Fruit fly (Drosophila melanogaster) whole organism, embryonic: ENCODE results near the gene CG17270.

Experiments used
- Bteb2 ChIP-seq: fragments of 200-800 bp; sonication (Bioruptor generic); optimal IDR thresholded peaks from 2 replicates; lab custom pipeline; 2016; ENCODE audit warnings: missing biosample characterization, missing genetic modification characterization
- CG10366 ChIP-seq: fragments of 200-800 bp; sonication (Bioruptor generic); IDR thresholded peaks from 2 replicates; pipeline ENCODE4 v1.3.6; 2022; ENCODE audit warnings: missing biosample characterization, missing genetic modification characterization
- CG10654 ChIP-seq: fragments of 200-800 bp; sonication (Bioruptor generic); optimal IDR thresholded peaks from 2 replicates; lab custom pipeline; 2016; ENCODE audit warnings: missing biosample characterization, missing genetic modification characterization
- CG1233 ChIP-seq: fragments of 200-800 bp; sonication (Bioruptor generic); optimal IDR thresholded peaks from 4 replicates; lab custom pipeline; 2018; ENCODE audit warnings: missing biosample characterization, mild to moderate bottlenecking, missing genetic modification characterization
- CG12391 ChIP-seq: fragments of 200-800 bp; sonication (Bioruptor generic); optimal IDR thresholded peaks from 3 replicates; lab custom pipeline; 2018; ENCODE audit warnings: missing biosample characterization, mild to moderate bottlenecking, missing genetic modification characterization, moderate library complexity
- CG14441 ChIP-seq: fragments of 200-800 bp; sonication (Bioruptor generic); IDR thresholded peaks from 2 replicates; pipeline ENCODE4 v1.3.6; 2022; ENCODE audit warnings: missing biosample characterization, missing genetic modification characterization
- CG15514 ChIP-seq: fragments of 200-800 bp; sonication (Bioruptor generic); optimal IDR thresholded peaks from 3 replicates; lab custom pipeline; 2017; ENCODE audit warnings: missing biosample characterization, missing genetic modification characterization, mild to moderate bottlenecking, moderate library complexity, missing genetic modification reagents
- CG16813 ChIP-seq: fragments of 200-800 bp; sonication (Bioruptor generic); IDR thresholded peaks from 3 replicates; pipeline ENCODE4 v1.3.6; 2022; ENCODE audit warnings: missing biosample characterization, missing genetic modification characterization; ENCODE audit not compliant: partially characterized antibody
- CG17359 ChIP-seq: fragments of 200-800 bp; sonication (Bioruptor generic); optimal IDR thresholded peaks from 3 replicates; lab custom pipeline; 2018; ENCODE audit warnings: missing biosample characterization, mild to moderate bottlenecking, missing genetic modification characterization, moderate library complexity
- CG2116 ChIP-seq: fragments of 200-800 bp; sonication (Bioruptor generic); optimal IDR thresholded peaks from 3 replicates; lab custom pipeline; 2018; ENCODE audit warnings: missing biosample characterization, mild to moderate bottlenecking, missing genetic modification characterization
- CG2129 ChIP-seq: fragments of 200-800 bp; sonication (Bioruptor generic); IDR thresholded peaks from 2 replicates; pipeline ENCODE4 v1.3.6; 2022; ENCODE audit warnings: missing biosample characterization, missing genetic modification characterization; ENCODE audit not compliant: partially characterized antibody
- CG2202 ChIP-seq: fragments of 200-800 bp; sonication (Bioruptor generic); optimal IDR thresholded peaks from 2 replicates; lab custom pipeline; 2018; ENCODE audit warnings: missing biosample characterization, mild to moderate bottlenecking, missing genetic modification characterization
- CG31441 ChIP-seq: fragments of 200-800 bp; sonication (Bioruptor generic); IDR thresholded peaks from 2 replicates; pipeline ENCODE4 v1.3.6; 2022; ENCODE audit warnings: missing biosample characterization, missing genetic modification characterization
- CG32532 ChIP-seq: fragments of 200-800 bp; sonication (Bioruptor generic); IDR thresholded peaks from 2 replicates; pipeline ENCODE4 v1.3.6; 2022; ENCODE audit warnings: missing biosample characterization, missing genetic modification characterization
- CG33213 ChIP-seq: fragments of 200-800 bp; sonication (Bioruptor generic); optimal IDR thresholded peaks from 3 replicates; lab custom pipeline; 2016; ENCODE audit warnings: missing biosample characterization, missing genetic modification characterization
- CG34376 ChIP-seq: fragments of 200-800 bp; sonication (Bioruptor generic); optimal IDR thresholded peaks from 2 replicates; lab custom pipeline; 2018; ENCODE audit warnings: missing biosample characterization, mild to moderate bottlenecking, missing genetic modification characterization
- CG4424 ChIP-seq: fragments of 200-800 bp; sonication (Bioruptor generic); optimal IDR thresholded peaks from 3 replicates; lab custom pipeline; 2016; ENCODE audit warnings: missing biosample characterization, missing genetic modification characterization
- CG4617 ChIP-seq: fragments of 200-800 bp; sonication (Bioruptor generic); optimal IDR thresholded peaks from 3 replicates; lab custom pipeline; 2016; ENCODE audit warnings: missing biosample characterization, missing genetic modification characterization, borderline replicate concordance
- CG6683 ChIP-seq: fragments of 200-800 bp; sonication (Bioruptor generic); optimal IDR thresholded peaks from 2 replicates; lab custom pipeline; 2017; ENCODE audit warnings: missing biosample characterization, mild to moderate bottlenecking, missing genetic modification characterization, missing genetic modification reagents
- CG7963 ChIP-seq: fragments of 200-800 bp; sonication (Bioruptor generic); IDR thresholded peaks from 3 replicates; pipeline ENCODE4 v1.3.6; 2022; ENCODE audit warnings: missing biosample characterization, missing genetic modification characterization; ENCODE audit not compliant: partially characterized antibody
- CG8089 ChIP-seq: fragments of 200-800 bp; sonication (Bioruptor generic); optimal IDR thresholded peaks from 3 replicates; lab custom pipeline; 2016; ENCODE audit warnings: missing biosample characterization, missing genetic modification characterization
- CG8359 ChIP-seq: fragments of 200-800 bp; sonication (Bioruptor generic); optimal IDR thresholded peaks from 2 replicates; lab custom pipeline; 2017; ENCODE audit warnings: missing biosample characterization, mild to moderate bottlenecking, missing genetic modification characterization, borderline replicate concordance
- Dref ChIP-seq: fragments of 200-800 bp; sonication (Bioruptor generic); IDR thresholded peaks from 2 replicates; pipeline ENCODE4 v1.3.6; 2022; ENCODE audit warnings: missing biosample characterization, missing genetic modification characterization
- E2f1 ChIP-seq: fragments of 200-800 bp; sonication (Bioruptor generic); IDR thresholded peaks from 2 replicates; pipeline ENCODE4 v1.3.6; 2022; ENCODE audit warnings: missing biosample characterization, missing genetic modification characterization
- Ets65A ChIP-seq: fragments of 200-800 bp; sonication (Bioruptor generic); peaks from one replicate; lab custom pipeline; 2016; ENCODE audit warnings: missing biosample characterization, missing genetic modification characterization
- Gug ChIP-seq: fragments of 200-800 bp; sonication (Bioruptor generic); IDR thresholded peaks from 4 replicates; pipeline ENCODE4 v1.3.6; 2022; ENCODE audit warnings: missing biosample characterization, missing genetic modification characterization
- Hey ChIP-seq: fragments of 200-800 bp; sonication (Bioruptor generic); optimal IDR thresholded peaks from 3 replicates; lab custom pipeline; 2018; ENCODE audit warnings: missing biosample characterization, mild to moderate bottlenecking, missing genetic modification characterization
- Med ChIP-seq: fragments of 200-800 bp; sonication (Bioruptor generic); peaks from one replicate; lab custom pipeline; 2016; ENCODE audit warnings: missing biosample characterization, missing genetic modification characterization, mild to moderate bottlenecking, inconsistent platforms, moderate library complexity
- NFAT ChIP-seq: fragments of 200-800 bp; sonication (Bioruptor generic); IDR thresholded peaks from 2 replicates; pipeline ENCODE4 v1.3.6; 2022; ENCODE audit warnings: missing biosample characterization, missing genetic modification characterization
- Nf-YB ChIP-seq: fragments of 200-800 bp; sonication (Bioruptor generic); optimal IDR thresholded peaks from 3 replicates; lab custom pipeline; 2019; ENCODE audit warnings: missing biosample characterization, mild to moderate bottlenecking, missing genetic modification characterization, moderate library complexity
- Rx ChIP-seq: fragments of 200-800 bp; sonication (Bioruptor generic); IDR thresholded peaks from 2 replicates; pipeline ENCODE4 v1.3.6; 2022; ENCODE audit warnings: missing biosample characterization, missing genetic modification characterization
- bigmax ChIP-seq: fragments of 200-800 bp; sonication (Bioruptor generic); optimal IDR thresholded peaks from 2 replicates; lab custom pipeline; 2018; ENCODE audit warnings: missing biosample characterization, mild to moderate bottlenecking, missing genetic modification characterization
- chm ChIP-seq: fragments of 200-800 bp; sonication (Bioruptor generic); IDR thresholded peaks from 2 replicates; pipeline ENCODE4 v1.3.6; 2022; ENCODE audit warnings: missing biosample characterization, missing genetic modification characterization
- crc ChIP-seq: fragments of 200-800 bp; sonication (Bioruptor generic); optimal IDR thresholded peaks from 2 replicates; lab custom pipeline; 2016; ENCODE audit warnings: missing biosample characterization, missing genetic modification characterization
- disco-r ChIP-seq: fragments of 200-800 bp; sonication (Bioruptor generic); optimal IDR thresholded peaks from 2 replicates; lab custom pipeline; 2016; ENCODE audit warnings: missing biosample characterization, missing genetic modification characterization
- dm ChIP-seq: fragments of 200-800 bp; sonication (Bioruptor generic); optimal IDR thresholded peaks from 3 replicates; lab custom pipeline; 2016; ENCODE audit warnings: missing biosample characterization, missing genetic modification characterization
- dmrt99B ChIP-seq: fragments of 200-800 bp; sonication (Bioruptor generic); optimal IDR thresholded peaks from 2 replicates; lab custom pipeline; 2018; ENCODE audit warnings: missing biosample characterization, mild to moderate bottlenecking, missing genetic modification characterization, moderate library complexity
- ems ChIP-seq: fragments of 200-800 bp; sonication (Bioruptor generic); optimal IDR thresholded peaks from 3 replicates; lab custom pipeline; 2016; ENCODE audit warnings: missing biosample characterization, missing genetic modification characterization
- fd96Cb ChIP-seq: fragments of 200-800 bp; sonication (Bioruptor generic); optimal IDR thresholded peaks from 2 replicates; lab custom pipeline; 2018; ENCODE audit warnings: missing biosample characterization, mild to moderate bottlenecking, missing genetic modification characterization, moderate library complexity
- fru ChIP-seq: fragments of >200 bp; optimal IDR thresholded peaks from 2 replicates; lab custom pipeline; 2017
- maf-S ChIP-seq: fragments of 200-800 bp; sonication (Bioruptor generic); optimal IDR thresholded peaks from 2 replicates; lab custom pipeline; 2016; ENCODE audit warnings: missing biosample characterization, missing genetic modification characterization
- nau ChIP-seq: fragments of 200-800 bp; sonication (Bioruptor generic); optimal IDR thresholded peaks from 3 replicates; lab custom pipeline; 2017; ENCODE audit warnings: missing biosample characterization, mild to moderate bottlenecking, missing genetic modification characterization, missing genetic modification reagents
- onecut ChIP-seq: fragments of 200-800 bp; sonication (Bioruptor generic); IDR thresholded peaks from 2 replicates; pipeline ENCODE4 v1.3.6; 2022; ENCODE audit warnings: missing biosample characterization, missing genetic modification characterization
- ro ChIP-seq: fragments of 200-800 bp; sonication (Bioruptor generic); IDR thresholded peaks from 2 replicates; pipeline ENCODE4 v1.3.6; 2022; ENCODE audit warnings: missing biosample characterization, missing genetic modification characterization
- row ChIP-seq: fragments of 200-800 bp; sonication (Bioruptor generic); IDR thresholded peaks from 3 replicates; pipeline ENCODE4 v1.3.6; 2022; ENCODE audit warnings: missing biosample characterization, missing genetic modification characterization
- run ChIP-seq: fragments of 200-800 bp; sonication (Bioruptor generic); optimal IDR thresholded peaks from 3 replicates; lab custom pipeline; 2018; ENCODE audit warnings: missing biosample characterization, mild to moderate bottlenecking, missing genetic modification characterization
- salm ChIP-seq: fragments of 200-800 bp; sonication (Bioruptor generic); optimal IDR thresholded peaks from 2 replicates; lab custom pipeline; 2018; ENCODE audit warnings: missing biosample characterization, mild to moderate bottlenecking, missing genetic modification characterization
- scrt ChIP-seq: fragments of 200-800 bp; sonication (Bioruptor generic); optimal IDR thresholded peaks from 2 replicates; lab custom pipeline; 2018; ENCODE audit warnings: missing biosample characterization, mild to moderate bottlenecking, missing genetic modification characterization, moderate library complexity
- trem ChIP-seq: fragments of 200-800 bp; optimal IDR thresholded peaks from 3 replicates; lab custom pipeline; 2019; ENCODE audit warnings: missing biosample characterization, mild to moderate bottlenecking, missing genetic modification characterization, moderate library complexity
- zen ChIP-seq: fragments of 200-800 bp; sonication (Bioruptor generic); optimal IDR thresholded peaks from 3 replicates; lab custom pipeline; 2018; ENCODE audit warnings: missing biosample characterization, mild to moderate bottlenecking, missing genetic modification characterization, moderate library complexity

Gene CG17270

DNA sequence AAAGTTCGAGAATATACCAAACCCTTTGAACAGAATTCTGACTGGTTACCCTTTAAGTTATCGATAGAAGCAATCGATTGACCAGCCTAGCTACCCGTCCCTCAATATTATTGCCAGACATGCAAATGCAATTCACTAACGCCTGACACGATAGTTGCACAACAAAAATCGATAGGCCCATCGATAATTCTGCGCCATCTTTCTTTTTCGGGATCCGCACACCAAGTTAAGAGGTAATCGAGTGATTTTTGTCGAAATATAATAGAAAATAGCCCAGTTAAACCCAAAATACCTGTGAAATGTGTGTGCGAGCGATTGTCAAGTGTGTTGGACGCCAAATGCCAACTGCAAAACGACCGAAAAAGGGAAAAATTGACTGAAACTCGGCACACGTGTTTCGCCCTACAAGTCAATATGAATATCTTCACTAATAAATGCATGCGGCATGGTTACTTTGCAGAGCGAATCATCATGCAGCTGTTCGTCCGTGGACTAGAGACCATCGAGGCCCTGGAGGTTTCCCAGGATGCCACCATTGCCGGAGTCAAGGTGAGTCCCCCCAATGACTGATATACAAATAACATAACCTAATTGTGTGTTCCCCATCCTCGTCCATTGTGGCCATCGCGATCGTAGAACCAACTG is 31.8 kb upstream of the CG17270 start, which contains the start of gene RpS30 (continued):
- TF ChIP-seq CG8089 (GFP tag; lab: Kevin White, UChicago) = peak; percentile 22
- TF ChIP-seq CG32532 (GFP tag; lab: Robert Waterston, UW) = peak; percentile 69
- peak; percentile 2 for TF ChIP-seq nau (GFP tag; lab: Kevin White, UChicago)
- peak; percentile 100 for TF ChIP-seq Dref (GFP tag; lab: Robert Waterston, UW)
- peak; percentile 26 for TF ChIP-seq salm (tag; lab: Kevin White, UChicago)
- TF ChIP-seq ems = peak; percentile 25
- peak; percentile 14 for TF ChIP-seq maf-S
- TF ChIP-seq CG2202 (tag; lab: Kevin White, UChicago) = peak; percentile 8
- peak; percentile 95 for TF ChIP-seq CG2116
- TF ChIP-seq E2f1 (GFP tag; lab: Robert Waterston, UW) = peak; percentile 25; the same call in 1 of the 2 replicates
- TF ChIP-seq CG33213 = peak; percentile 75
- peak; percentile 2 for TF ChIP-seq crc (GFP tag; lab: Kevin White, UChicago)
- TF ChIP-seq bigmax = peak; percentile 85
- TF ChIP-seq CG14441 (GFP tag; lab: Robert Waterston, UW) = no peak
- TF ChIP-seq Rx (GFP tag; lab: Robert Waterston, UW) = no peak
- no peak for TF ChIP-seq ro (GFP tag; lab: Robert Waterston, UW)
- no peak for TF ChIP-seq CG6683 (GFP tag; lab: Kevin White, UChicago)
- TF ChIP-seq CG12391 (tag; lab: Kevin White, UChicago) = peak; percentile 56
- no peak for TF ChIP-seq disco-r (GFP tag; lab: Kevin White, UChicago)
- peak; percentile 12 for TF ChIP-seq scrt (GFP tag; lab: Kevin White, UChicago)
- peak; percentile 92 for TF ChIP-seq CG2129 (GFP tag; lab: Robert Waterston, UW)
- TF ChIP-seq CG16813 = peak; percentile 98
- TF ChIP-seq row (GFP tag; lab: Robert Waterston, UW) = peak; percentile 47; the same call in 2 of the 3 replicates
- peak; percentile 69 for TF ChIP-seq onecut (GFP tag; lab: Robert Waterston, UW)
- peak; percentile 58; the same call in 1 of the 2 replicates for TF ChIP-seq NFAT (GFP tag; lab: Robert Waterston, UW)
- TF ChIP-seq CG10366 (GFP tag; lab: Robert Waterston, UW) = peak; percentile 26; the same call in 1 of the 2 replicates
- TF ChIP-seq fd96Cb (tag; lab: Kevin White, UChicago) = no peak
- TF ChIP-seq trem (tag; lab: Kevin White, UChicago) = peak; percentile 87
- TF ChIP-seq CG10654 = no peak
- peak; percentile 64 for TF ChIP-seq zen
- peak; percentile 91 for TF ChIP-seq dm (GFP tag; lab: Kevin White, UChicago)
- peak; percentile 49 for TF ChIP-seq CG31441
- TF ChIP-seq CG7963 = peak; percentile 97
- peak; percentile 44 for TF ChIP-seq CG34376 (GFP tag; lab: Kevin White, UChicago)
- no peak; the same call in 3 of the 4 replicates for TF ChIP-seq Gug (GFP tag; lab: Robert Waterston, UW)
- TF ChIP-seq CG15514 = peak; percentile 79
- TF ChIP-seq Med (GFP tag; lab: Kevin White, UChicago) = peak; percentile 93
- peak; percentile 47; the same call in 1 of the 2 replicates for TF ChIP-seq chm
- peak; percentile 69 for TF ChIP-seq Hey (tag; lab: Kevin White, UChicago)
- TF ChIP-seq Nf-YB (GFP tag; lab: Kevin White, UChicago) = peak; percentile 44
- peak; percentile 44 for TF ChIP-seq Bteb2 (GFP tag; lab: Kevin White, UChicago)
- peak; percentile 74 for TF ChIP-seq CG4617 (GFP tag; lab: Kevin White, UChicago)
- TF ChIP-seq dmrt99B (tag; lab: Kevin White, UChicago) = no peak
- no peak for TF ChIP-seq fru
- TF ChIP-seq CG4424 (GFP tag; lab: Kevin White, UChicago) = peak; percentile 3
- TF ChIP-seq Ets65A (GFP tag; lab: Kevin White, UChicago) = peak; percentile 93
- TF ChIP-seq CG17359 = peak; percentile 28
- TF ChIP-seq run (tag; lab: Kevin White, UChicago) = no peak
- peak; percentile 16 for TF ChIP-seq CG1233 (GFP tag; lab: Kevin White, UChicago)
- TF ChIP-seq CG8359 (GFP tag; lab: Kevin White, UChicago) = no peak
